Worm (Caenorhabditis elegans): ENCODE measurements around the gene swp-1.

Gene swp-1

ce11 chrIII:5697963-5698730, 7.2 kb downstream of the swp-1 start, which contains the start of the genes lgg-3 and rgs-5:
Gene lgg-3, minus strand, starts transcription at chrIII:5698013.
Gene rgs-5, plus strand, starts transcription at chrIII:5698555.
- TF ChIP-seq nfya-1 (tag; optimal IDR thresholded peaks at IDR 0.05) (peak; percentile 21), tbx-2 (tag; optimal IDR thresholded peaks at IDR 0.05) (no peak), ets-4 (tag; optimal IDR thresholded peaks at IDR 0.05) (peak; percentile 2), ceh-2 (tag; optimal IDR thresholded peaks at IDR 0.05) (no peak), unc-42 (tag; optimal IDR thresholded peaks at IDR 0.05) (peak; percentile 18)

ce11 chrIII:5697266-5697665, 8.1 kb downstream of the swp-1 start, which contains the start of gene B0336.7:
Gene B0336.7, minus strand, starts transcription at chrIII:5697366.
- no peak for TF ChIP-seq tbx-2 (tag; optimal IDR thresholded peaks at IDR 0.05)
- TF ChIP-seq pqm-1 (tag; optimal IDR thresholded peaks at IDR 0.05): no peak
- no peak for TF ChIP-seq ceh-19 (GFP tag; optimal IDR thresholded peaks at IDR 0.05)
- TF ChIP-seq ztf-16 (tag; optimal IDR thresholded peaks at IDR 0.05): no peak
- no peak for TF ChIP-seq pha-4 (tag; optimal IDR thresholded peaks at IDR 0.05)
- no peak for TF ChIP-seq tbx-7 (tag; optimal IDR thresholded peaks at IDR 0.05)
- TF ChIP-seq ceh-18 (tag; optimal IDR thresholded peaks at IDR 0.05): no peak
- TF ChIP-seq fkh-10 (GFP tag; optimal IDR thresholded peaks at IDR 0.05): no peak
- no peak for TF ChIP-seq syd-9 (tag; optimal IDR thresholded peaks at IDR 0.05)
- TF ChIP-seq pros-1 (tag; optimal IDR thresholded peaks at IDR 0.05): no peak
- TF ChIP-seq pat-9 (tag; optimal IDR thresholded peaks at IDR 0.05): no peak
- no peak for TF ChIP-seq odd-2 (tag; optimal IDR thresholded peaks at IDR 0.05)
- no peak for TF ChIP-seq nhr-232 (tag; optimal IDR thresholded peaks at IDR 0.05)
- no peak for TF ChIP-seq madf-2 (tag; optimal IDR thresholded peaks at IDR 0.05)
- no peak for TF ChIP-seq pag-3 (tag; optimal IDR thresholded peaks at IDR 0.05; ENCODE audit: borderline replicate concordance)
- TF ChIP-seq unc-3 (GFP tag; conservative IDR thresholded peaks at IDR 0.05): no peak
- no peak for TF ChIP-seq unc-3 (tag; optimal IDR thresholded peaks at IDR 0.05)
- no peak for TF ChIP-seq ceh-48 (tag; optimal IDR thresholded peaks at IDR 0.05)
- no peak for TF ChIP-seq eyg-1 (tag; optimal IDR thresholded peaks at IDR 0.05)
- no peak for TF ChIP-seq ceh-14 (tag; optimal IDR thresholded peaks at IDR 0.05)

ce11 chrIII:5693736-5694135, 11.6 kb downstream of the swp-1 start, which contains the start of gene B0336.13:
Gene B0336.13, plus strand, starts transcription at chrIII:5694036.
- TF ChIP-seq unc-3 (GFP tag; conservative IDR thresholded peaks at IDR 0.05) (no peak), unc-3 (tag; optimal IDR thresholded peaks at IDR 0.05) (no peak), ceh-6 (GFP tag; optimal IDR thresholded peaks at IDR 0.05) (no peak), odd-2 (tag; optimal IDR thresholded peaks at IDR 0.05) (no peak), ets-4 (tag; optimal IDR thresholded peaks at IDR 0.05) (no peak), ceh-14 (tag; optimal IDR thresholded peaks at IDR 0.05) (no peak), hlh-15 (tag; optimal IDR thresholded peaks at IDR 0.05) (no peak), syd-9 (tag; optimal IDR thresholded peaks at IDR 0.05) (no peak), lin-11 (tag; optimal IDR thresholded peaks at IDR 0.05) (no peak), hlh-30 (tag; optimal IDR thresholded peaks at IDR 0.05; ENCODE audit: insufficient read depth) (no peak), eyg-1 (tag; optimal IDR thresholded peaks at IDR 0.05) (no peak), mec-3 (tag; optimal IDR thresholded peaks at IDR 0.05; ENCODE audit: borderline replicate concordance) (no peak), hlh-6 (tag; optimal IDR thresholded peaks at IDR 0.05) (no peak), ceh-18 (tag; optimal IDR thresholded peaks at IDR 0.05) (no peak), tbx-2 (tag; optimal IDR thresholded peaks at IDR 0.05) (no peak), pros-1 (tag; optimal IDR thresholded peaks at IDR 0.05) (no peak)

ce11 chrIII:5692690-5693089, 12.6 kb downstream of the swp-1 start, which contains the start of the genes abi-1 and arle-14:
Gene abi-1, minus strand, starts transcription at chrIII:5692740.
Gene arle-14, plus strand, starts transcription at chrIII:5692906.
- no peak for TF ChIP-seq fax-1 (tag; optimal IDR thresholded peaks at IDR 0.05)
- TF ChIP-seq ttx-3 (tag; optimal IDR thresholded peaks at IDR 0.05): peak; percentile 19
- TF ChIP-seq mec-3 (tag; optimal IDR thresholded peaks at IDR 0.05; ENCODE audit: borderline replicate concordance): no peak
- TF ChIP-seq ceh-6 (GFP tag; optimal IDR thresholded peaks at IDR 0.05): no peak
- TF ChIP-seq nhr-232 (tag; optimal IDR thresholded peaks at IDR 0.05): no peak
- no peak for TF ChIP-seq tbx-2 (tag; optimal IDR thresholded peaks at IDR 0.05)
- peak; percentile 11 for TF ChIP-seq ets-4 (tag; optimal IDR thresholded peaks at IDR 0.05)
- no peak for TF ChIP-seq pha-4 (tag; optimal IDR thresholded peaks at IDR 0.05)
- no peak for TF ChIP-seq madf-2 (tag; optimal IDR thresholded peaks at IDR 0.05)
- peak; percentile 20 for TF ChIP-seq ceh-31 (tag; optimal IDR thresholded peaks at IDR 0.05)
- peak; percentile 54 for TF ChIP-seq unc-42 (tag; optimal IDR thresholded peaks at IDR 0.05)
- TF ChIP-seq ceh-30 (tag; optimal IDR thresholded peaks at IDR 0.05): no peak
- TF ChIP-seq nfya-1 (tag; optimal IDR thresholded peaks at IDR 0.05): peak; percentile 7

Data from whole organism, late embryonic.